Fruit fly (Drosophila melanogaster) whole organism, embryonic: ENCODE measurements around the gene sol.

Experiments used
- Ada2b ChIP-seq: fragments of 200-800 bp; sonication (Bioruptor generic); IDR thresholded peaks from 2 replicates; pipeline ENCODE4 v1.3.6; 2022; ENCODE audit warnings: missing biosample characterization, missing genetic modification characterization
- Aef1 ChIP-seq: fragments of 200-800 bp; sonication (Bioruptor generic); IDR thresholded peaks from 3 replicates; pipeline ENCODE4 v1.3.6; 2022; ENCODE audit warnings: missing biosample characterization, missing genetic modification characterization
- Asciz ChIP-seq: fragments of 200-800 bp; sonication (Bioruptor generic); optimal IDR thresholded peaks from 2 replicates; lab custom pipeline; 2017; ENCODE audit warnings: missing biosample characterization, mild to moderate bottlenecking, missing genetic modification characterization, missing genetic modification reagents
- Bdp1 ChIP-seq: fragments of 200-800 bp; sonication (Bioruptor generic); optimal IDR thresholded peaks from 3 replicates; lab custom pipeline; 2016; ENCODE audit warnings: missing biosample characterization, missing genetic modification characterization
- CG10274 ChIP-seq: fragments of 200-800 bp; sonication (Bioruptor generic); optimal IDR thresholded peaks from 3 replicates; lab custom pipeline; 2017; ENCODE audit warnings: missing biosample characterization, mild to moderate bottlenecking, missing genetic modification characterization
- CG11723 ChIP-seq: fragments of 200-800 bp; sonication (Bioruptor generic); optimal IDR thresholded peaks from 2 replicates; lab custom pipeline; 2017; ENCODE audit warnings: missing biosample characterization, mild to moderate bottlenecking, missing genetic modification characterization
- CG12071 ChIP-seq: fragments of 200-800 bp; sonication (Bioruptor generic); optimal IDR thresholded peaks from 3 replicates; lab custom pipeline; 2018; ENCODE audit warnings: missing biosample characterization, mild to moderate bottlenecking, missing genetic modification characterization
- CG13123 ChIP-seq: fragments of 200-800 bp; sonication (Bioruptor generic); optimal IDR thresholded peaks from 2 replicates; lab custom pipeline; 2016; ENCODE audit warnings: missing biosample characterization, missing genetic modification characterization
- CG14050 ChIP-seq: fragments of 200-800 bp; sonication (Bioruptor generic); IDR thresholded peaks from 3 replicates; pipeline ENCODE4 v1.3.6; 2022; ENCODE audit warnings: missing biosample characterization, missing genetic modification characterization
- CG14965 ChIP-seq: fragments of 200-800 bp; sonication (Bioruptor generic); optimal IDR thresholded peaks from 2 replicates; lab custom pipeline; 2016; ENCODE audit warnings: missing biosample characterization, missing genetic modification characterization, borderline replicate concordance
- CG15514 ChIP-seq: fragments of 200-800 bp; sonication (Bioruptor generic); optimal IDR thresholded peaks from 3 replicates; lab custom pipeline; 2017; ENCODE audit warnings: missing biosample characterization, missing genetic modification characterization, mild to moderate bottlenecking, moderate library complexity, missing genetic modification reagents
- CG1602 ChIP-seq: fragments of 200-800 bp; sonication (Bioruptor generic); optimal IDR thresholded peaks from 3 replicates; lab custom pipeline; 2016; ENCODE audit warnings: missing biosample characterization, missing genetic modification characterization
- CG17359 ChIP-seq: fragments of 200-800 bp; sonication (Bioruptor generic); optimal IDR thresholded peaks from 3 replicates; lab custom pipeline; 2018; ENCODE audit warnings: missing biosample characterization, mild to moderate bottlenecking, missing genetic modification characterization, moderate library complexity
- CG18476 ChIP-seq: fragments of 200-800 bp; sonication (Bioruptor generic); optimal IDR thresholded peaks from 2 replicates; lab custom pipeline; 2016; ENCODE audit warnings: missing biosample characterization, mild to moderate bottlenecking, missing genetic modification characterization
- CG2199 ChIP-seq: fragments of 200-800 bp; sonication (Bioruptor generic); IDR thresholded peaks from 3 replicates; pipeline ENCODE4 v1.3.6; 2022; ENCODE audit warnings: missing biosample characterization, missing genetic modification characterization
- CG30431 ChIP-seq: fragments of 200-800 bp; sonication (Bioruptor generic); optimal IDR thresholded peaks from 2 replicates; lab custom pipeline; 2017; ENCODE audit warnings: missing biosample characterization, missing genetic modification characterization
- CG32532 ChIP-seq: fragments of 200-800 bp; sonication (Bioruptor generic); IDR thresholded peaks from 2 replicates; pipeline ENCODE4 v1.3.6; 2022; ENCODE audit warnings: missing biosample characterization, missing genetic modification characterization
- CG3838 ChIP-seq: fragments of 200-800 bp; sonication (Bioruptor generic); optimal IDR thresholded peaks from 3 replicates; lab custom pipeline; 2016; ENCODE audit warnings: missing biosample characterization, missing genetic modification characterization
- CG3847 ChIP-seq: fragments of 200-800 bp; sonication (Bioruptor generic); IDR thresholded peaks from 2 replicates; pipeline ENCODE4 v1.3.6; 2022; ENCODE audit warnings: missing biosample characterization, missing genetic modification characterization
- CG6272 ChIP-seq: fragments of 200-800 bp; sonication (Bioruptor generic); IDR thresholded peaks from 2 replicates; pipeline ENCODE4 v1.3.6; 2022; ENCODE audit warnings: missing biosample characterization, missing genetic modification characterization
- CG6654 ChIP-seq: fragments of 200-800 bp; sonication (Bioruptor generic); optimal IDR thresholded peaks from 2 replicates; lab custom pipeline; 2017; ENCODE audit warnings: missing biosample characterization, mild to moderate bottlenecking, missing genetic modification characterization
- CG8924 ChIP-seq: fragments of 200-800 bp; optimal IDR thresholded peaks from 3 replicates; lab custom pipeline; 2019; ENCODE audit warnings: missing biosample characterization, mild to moderate bottlenecking, missing genetic modification characterization, moderate library complexity
- Chrac-16 ChIP-seq: fragments of 200-800 bp; sonication (Bioruptor generic); optimal IDR thresholded peaks from 3 replicates; lab custom pipeline; 2016; ENCODE audit warnings: missing biosample characterization, missing genetic modification characterization
- D ChIP-seq, 2 experiments: fragments of 200-800 bp in 1 of 2; fragments of >200 bp in 1 of 2; sonication (Bioruptor generic) in 1 of 2; optimal IDR thresholded peaks; 2 replicates in 1 of 2; 3 replicates in 1 of 2; lab custom pipeline; 2017; ENCODE audit warnings: mild to moderate bottlenecking in 1 of 2, missing biosample characterization in 1 of 2, missing genetic modification characterization in 1 of 2, missing genetic modification reagents in 1 of 2
- Dad ChIP-seq: fragments of 200-800 bp; sonication (Bioruptor generic); optimal IDR thresholded peaks from 3 replicates; lab custom pipeline; 2016; ENCODE audit warnings: missing biosample characterization, missing genetic modification characterization
- Dbx ChIP-seq: fragments of 200-800 bp; sonication (Bioruptor generic); IDR thresholded peaks from 3 replicates; pipeline ENCODE4 v1.3.6; 2022; ENCODE audit warnings: missing biosample characterization, missing genetic modification characterization
- Doc2 ChIP-seq: fragments of 200-800 bp; sonication (Bioruptor generic); IDR thresholded peaks from 2 replicates; pipeline ENCODE4 v1.3.6; 2022; ENCODE audit warnings: missing biosample characterization, missing genetic modification characterization
- E2f1 ChIP-seq: fragments of 200-800 bp; sonication (Bioruptor generic); IDR thresholded peaks from 2 replicates; pipeline ENCODE4 v1.3.6; 2022; ENCODE audit warnings: missing biosample characterization, missing genetic modification characterization
- H2.0 ChIP-seq: fragments of 200-800 bp; sonication (Bioruptor generic); IDR thresholded peaks from 2 replicates; pipeline ENCODE4 v1.3.6; 2022; ENCODE audit warnings: missing biosample characterization, missing genetic modification characterization
- Jarid2 ChIP-seq: fragments of 200-800 bp; sonication (Bioruptor generic); optimal IDR thresholded peaks from 3 replicates; lab custom pipeline; 2017; ENCODE audit warnings: mild to moderate bottlenecking, missing biosample characterization, missing genetic modification reagents, missing genetic modification characterization
- NC2α ChIP-seq: fragments of 200-800 bp; sonication (Bioruptor generic); optimal IDR thresholded peaks from 2 replicates; lab custom pipeline; 2016; ENCODE audit warnings: missing biosample characterization, missing genetic modification characterization
- NfI ChIP-seq: fragments of 200-800 bp; sonication (Bioruptor generic); optimal IDR thresholded peaks from 3 replicates; lab custom pipeline; 2018; ENCODE audit warnings: missing biosample characterization, mild to moderate bottlenecking, missing genetic modification characterization, moderate library complexity
- PHDP ChIP-seq: fragments of 200-800 bp; sonication (Bioruptor generic); optimal IDR thresholded peaks from 3 replicates; lab custom pipeline; 2018; ENCODE audit warnings: missing biosample characterization, mild to moderate bottlenecking, missing genetic modification characterization, moderate library complexity
- Six4 ChIP-seq: fragments of 200-800 bp; sonication (Bioruptor generic); optimal IDR thresholded peaks from 2 replicates; lab custom pipeline; 2016; ENCODE audit warnings: missing biosample characterization, missing genetic modification characterization
- Sox100B ChIP-seq: fragments of 200-800 bp; sonication (Bioruptor generic); optimal IDR thresholded peaks from 3 replicates; lab custom pipeline; 2018; ENCODE audit warnings: missing biosample characterization, mild to moderate bottlenecking, missing genetic modification characterization
- Sox102F ChIP-seq: fragments of 200-800 bp; sonication (Bioruptor generic); optimal IDR thresholded peaks from 2 replicates; lab custom pipeline; 2018; ENCODE audit warnings: missing biosample characterization, mild to moderate bottlenecking, missing genetic modification characterization, moderate library complexity
- ab ChIP-seq: fragments of 200-800 bp; sonication (Bioruptor generic); optimal IDR thresholded peaks from 2 replicates; lab custom pipeline; 2016; ENCODE audit warnings: missing biosample characterization, missing genetic modification characterization
- ac ChIP-seq: fragments of 200-800 bp; sonication (Bioruptor generic); optimal IDR thresholded peaks from 3 replicates; lab custom pipeline; 2017; ENCODE audit warnings: missing biosample characterization, mild to moderate bottlenecking, missing genetic modification characterization
- cato ChIP-seq: fragments of 200-800 bp; sonication (Bioruptor generic); optimal IDR thresholded peaks from 2 replicates; lab custom pipeline; 2016; ENCODE audit warnings: missing biosample characterization, missing genetic modification characterization, borderline replicate concordance
- caup ChIP-seq: fragments of 200-800 bp; sonication (Bioruptor generic); optimal IDR thresholded peaks from 3 replicates; lab custom pipeline; 2017; ENCODE audit warnings: missing biosample characterization, mild to moderate bottlenecking, missing genetic modification characterization, moderate library complexity; ENCODE audit not compliant: severe bottlenecking
- crc ChIP-seq: fragments of 200-800 bp; sonication (Bioruptor generic); optimal IDR thresholded peaks from 2 replicates; lab custom pipeline; 2016; ENCODE audit warnings: missing biosample characterization, missing genetic modification characterization
- danr ChIP-seq: fragments of 200-800 bp; sonication (Bioruptor generic); IDR thresholded peaks from 2 replicates; pipeline ENCODE4 v1.3.6; 2022; ENCODE audit warnings: missing biosample characterization, missing genetic modification characterization
- dmrt11E ChIP-seq: fragments of 200-800 bp; sonication (Bioruptor generic); optimal IDR thresholded peaks from 3 replicates; lab custom pipeline; 2018; ENCODE audit warnings: missing biosample characterization, mild to moderate bottlenecking, missing genetic modification characterization, moderate library complexity
- gcm ChIP-seq: fragments of 200-800 bp; sonication (Bioruptor generic); optimal IDR thresholded peaks from 2 replicates; lab custom pipeline; 2019; ENCODE audit warnings: missing biosample characterization, mild to moderate bottlenecking, missing genetic modification characterization, moderate library complexity
- slbo ChIP-seq: fragments of 200-800 bp; sonication (Bioruptor generic); IDR thresholded peaks from 2 replicates; pipeline ENCODE4 v1.3.6; 2022; ENCODE audit warnings: missing biosample characterization, missing genetic modification characterization
- stwl ChIP-seq: fragments of 200-800 bp; sonication (Bioruptor generic); optimal IDR thresholded peaks from 3 replicates; lab custom pipeline; 2018; ENCODE audit warnings: missing biosample characterization, mild to moderate bottlenecking, missing genetic modification characterization, moderate library complexity
- ttk ChIP-seq: fragments of 200-800 bp; sonication (Bioruptor generic); IDR thresholded peaks from 2 replicates; pipeline ENCODE4 v2.1.2; 2022; ENCODE audit warnings: missing biosample characterization, missing genetic modification characterization
- unc-4 ChIP-seq: fragments of 200-800 bp; sonication (Bioruptor generic); IDR thresholded peaks from 2 replicates; pipeline ENCODE4 v1.3.6; 2022; ENCODE audit warnings: missing biosample characterization, missing genetic modification characterization; ENCODE audit not compliant: partially characterized antibody
- zen ChIP-seq: fragments of 200-800 bp; sonication (Bioruptor generic); optimal IDR thresholded peaks from 3 replicates; lab custom pipeline; 2018; ENCODE audit warnings: missing biosample characterization, mild to moderate bottlenecking, missing genetic modification characterization, moderate library complexity

The sol gene

dm6 chrX:21367363-21368072 lies 17.4 kb downstream of the sol start:
- peak; percentile 92 for TF ChIP-seq crc
- peak; percentile 97 for TF ChIP-seq slbo
- peak; percentile 97 for TF ChIP-seq Dbx (GFP tag; lab: Robert Waterston, UW)
- TF ChIP-seq CG15514 (GFP tag; lab: Kevin White, UChicago): peak; percentile 94
- peak; percentile 97 for TF ChIP-seq CG18476
- peak; percentile 97 for TF ChIP-seq Chrac-16 (GFP tag; lab: Kevin White, UChicago)
- TF ChIP-seq Sox100B (GFP tag; lab: Kevin White, UChicago): peak; percentile 99
- TF ChIP-seq dmrt11E (tag; lab: Kevin White, UChicago): peak; percentile 94
- TF ChIP-seq unc-4 (GFP tag; lab: Robert Waterston, UW): no peak
- peak; percentile 95 for TF ChIP-seq Six4 (GFP tag; lab: Kevin White, UChicago)
- peak; percentile 89 for TF ChIP-seq NC2α
- TF ChIP-seq NfI: peak; percentile 99
- TF ChIP-seq CG2199 (GFP tag; lab: Robert Waterston, UW): peak; percentile 89
- peak; percentile 98 for TF ChIP-seq gcm (GFP tag; lab: Kevin White, UChicago)
- TF ChIP-seq Bdp1 (GFP tag; lab: Kevin White, UChicago): peak; percentile 91
- TF ChIP-seq ac (GFP tag; lab: Kevin White, UChicago): peak; percentile 91
- TF ChIP-seq D (optimal IDR thresholded peaks at IDR 0.05; lab: Kevin White, UChicago): no peak
- peak; percentile 98 for TF ChIP-seq D (GFP tag; optimal IDR thresholded peaks at IDR 0.05; lab: Kevin White, UChicago)
- peak; percentile 96 for TF ChIP-seq danr (GFP tag; lab: Robert Waterston, UW)
- peak; percentile 95 for TF ChIP-seq CG1602 (GFP tag; lab: Kevin White, UChicago)
- peak; percentile 96 for TF ChIP-seq Ada2b (GFP tag; lab: Robert Waterston, UW)
- TF ChIP-seq Aef1 (GFP tag; lab: Robert Waterston, UW): peak; percentile 96
- TF ChIP-seq CG17359 (tag; lab: Kevin White, UChicago): peak; percentile 98
- TF ChIP-seq Asciz: peak; percentile 98
- peak; percentile 97 for TF ChIP-seq CG3847 (GFP tag; lab: Robert Waterston, UW)
- peak; percentile 93 for TF ChIP-seq CG10274 (GFP tag; lab: Kevin White, UChicago)
- TF ChIP-seq E2f1 (GFP tag; lab: Robert Waterston, UW): peak; percentile 96
- TF ChIP-seq CG14050 (GFP tag; lab: Robert Waterston, UW): peak; percentile 94
- TF ChIP-seq CG14965: peak; percentile 59
- TF ChIP-seq PHDP (tag; lab: Kevin White, UChicago): peak; percentile 98
- TF ChIP-seq CG32532: peak; percentile 96
- peak; percentile 4 for TF ChIP-seq stwl (tag; lab: Kevin White, UChicago)
- TF ChIP-seq Sox102F (GFP tag; lab: Kevin White, UChicago): peak; percentile 98
- TF ChIP-seq Jarid2 (GFP tag; lab: Kevin White, UChicago): peak; percentile 88
- peak; percentile 71 for TF ChIP-seq ab (GFP tag; lab: Kevin White, UChicago)
- peak; percentile 89 for TF ChIP-seq Doc2 (GFP tag; lab: Robert Waterston, UW)
- TF ChIP-seq CG3838 (GFP tag; lab: Kevin White, UChicago): peak; percentile 90
- TF ChIP-seq cato: peak; percentile 97
- peak; percentile 98 for TF ChIP-seq CG8924 (tag; lab: Kevin White, UChicago)
- peak; percentile 98 for TF ChIP-seq CG11723 (GFP tag; lab: Kevin White, UChicago)
- peak; percentile 91 for TF ChIP-seq CG6654
- TF ChIP-seq zen (tag; lab: Kevin White, UChicago): peak; percentile 90
- TF ChIP-seq CG12071 (GFP tag; lab: Kevin White, UChicago): peak; percentile 96
- TF ChIP-seq ttk (GFP tag; lab: Robert Waterston, UW): peak; percentile 94
- peak; percentile 93 for TF ChIP-seq CG6272 (GFP tag; lab: Robert Waterston, UW)
- peak; percentile 98 for TF ChIP-seq caup (GFP tag; lab: Kevin White, UChicago)
- TF ChIP-seq H2.0: peak; percentile 93
- TF ChIP-seq Dad (GFP tag; lab: Kevin White, UChicago): peak; percentile 93
- TF ChIP-seq CG13123 (GFP tag; lab: Kevin White, UChicago): peak; percentile 89
- peak; percentile 95 for TF ChIP-seq CG30431 (GFP tag; lab: Kevin White, UChicago)
